Fruit fly (Drosophila melanogaster) whole organism, adult: ENCODE results near the gene CG31205.

Experiments
- CG14711 ChIP-seq: fragments of 200-800 bp; sonication (Bioruptor generic); optimal IDR thresholded peaks from 2 replicates; lab custom pipeline; 2018; ENCODE audit warnings: missing biosample characterization, mild to moderate bottlenecking, missing genetic modification characterization, moderate library complexity
- CG33017 ChIP-seq: fragments of 200-800 bp; sonication (Bioruptor generic); optimal IDR thresholded peaks from 2 replicates; lab custom pipeline; 2018; ENCODE audit warnings: missing biosample characterization, mild to moderate bottlenecking, missing genetic modification characterization, moderate library complexity
- CG7101 ChIP-seq: fragments of 200-800 bp; sonication (Bioruptor generic); optimal IDR thresholded peaks from 2 replicates; lab custom pipeline; 2018; ENCODE audit warnings: missing biosample characterization, mild to moderate bottlenecking, missing genetic modification characterization, moderate library complexity
- ovo ChIP-seq: fragments of 200-800 bp; sonication (Bioruptor generic); optimal IDR thresholded peaks from 2 replicates; lab custom pipeline; 2016; ENCODE audit warnings: missing biosample characterization, missing genetic modification characterization

dm6 chr3R:20773174-20773573, 41.7 kb downstream of the CG31205 start:
- TF ChIP-seq CG14711 (no peak), ovo (GFP tag; lab: Kevin White, UChicago) (no peak), CG7101 (no peak), CG33017 (no peak)
